Fruit fly (Drosophila melanogaster): ENCODE data around the gene SdhD.
A peak's percentile ranks its signal among the peaks of the same experiment; 100 is the strongest.

Gene SdhD

dm6 chr3R:23726740-23727139 is 33.7 kb downstream of the SdhD start (continued):
- TF ChIP-seq pnt (GFP tag; optimal IDR thresholded peaks at IDR 0.05) (peak; percentile 49), Hr78 (GFP tag; optimal IDR thresholded peaks at IDR 0.05) (no peak), bowl (GFP tag; IDR thresholded peaks at IDR 0.05) (0 out of 2 replicates have a peak, but pooled peaks have one; percentile 35), trem (tag; optimal IDR thresholded peaks at IDR 0.05) (peak; percentile 1), Sry-δ (GFP tag; optimal IDR thresholded peaks at IDR 0.05) (peak; percentile 14), CoRest (tag; optimal IDR thresholded peaks at IDR 0.05) (peak; percentile 81), CG16815 (GFP tag; optimal IDR thresholded peaks at IDR 0.05) (peak; percentile 66), CG1832 (GFP tag; optimal IDR thresholded peaks at IDR 0.05) (no peak), Antp (GFP tag; optimal IDR thresholded peaks at IDR 0.05) (peak; percentile 49), CG31388 (GFP tag; optimal IDR thresholded peaks at IDR 0.05) (no peak), CG11695 (GFP tag; IDR thresholded peaks at IDR 0.05) (peak; percentile 86), CG1792 (GFP tag; optimal IDR thresholded peaks at IDR 0.05) (peak; percentile 41), Pdp1 (GFP tag; optimal IDR thresholded peaks at IDR 0.05) (peak; percentile 67 to 74), CHES-1-like (GFP tag; optimal IDR thresholded peaks at IDR 0.05) (peak; percentile 58), Fer3 (tag; optimal IDR thresholded peaks at IDR 0.05) (peak; percentile 90), CG32532 (GFP tag; IDR thresholded peaks at IDR 0.05) (peak; percentile 93), Oli (tag; optimal IDR thresholded peaks at IDR 0.05) (peak; percentile 76), tup (GFP tag; optimal IDR thresholded peaks at IDR 0.05) (peak; percentile 40), Doc2 (GFP tag; IDR thresholded peaks at IDR 0.05) (no peak), NK7.1 (GFP tag; optimal IDR thresholded peaks at IDR 0.05) (peak; percentile 42), CG12299 (tag; optimal IDR thresholded peaks at IDR 0.05) (peak; percentile 37), sens-2 (GFP tag; IDR thresholded peaks at IDR 0.05) (no peak), croc (GFP tag; conservative IDR thresholded peaks at IDR 0.05) (peak; percentile 28; the same call in 2 of the 3 replicates), Hsf (GFP tag; optimal IDR thresholded peaks at IDR 0.05) (peak; percentile 74), CG7963 (GFP tag; IDR thresholded peaks at IDR 0.05; ENCODE audit: partially characterized antibody) (no peak), CTCF (GFP tag; optimal IDR thresholded peaks at IDR 0.05) (no peak), Dip2 (GFP tag; IDR thresholded peaks at IDR 0.05) (no peak), CG8089 (GFP tag; optimal IDR thresholded peaks at IDR 0.05) (peak; percentile 13), CG17361 (GFP tag; IDR thresholded peaks at IDR 0.05) (peak; percentile 75), CG17385 (GFP tag; optimal IDR thresholded peaks at IDR 0.05) (peak; percentile 72), CG31224 (GFP tag; IDR thresholded peaks at IDR 0.05) (peak; percentile 78), Spps (tag; optimal IDR thresholded peaks at IDR 0.05) (peak; percentile 23), CG13296 (GFP tag; optimal IDR thresholded peaks at IDR 0.05) (peak; percentile 75), Hmr (GFP tag; optimal IDR thresholded peaks at IDR 0.05) (peak; percentile 93), grau (tag; optimal IDR thresholded peaks at IDR 0.05) (peak; percentile 87), HHEX (GFP tag; optimal IDR thresholded peaks at IDR 0.05) (peak; percentile 67), btn (GFP tag; optimal IDR thresholded peaks at IDR 0.05) (peak; percentile 1), CG13894 (tag; optimal IDR thresholded peaks at IDR 0.05) (peak; percentile 87), CG9727 (GFP tag; optimal IDR thresholded peaks at IDR 0.05) (peak; percentile 85), tx (GFP tag; optimal IDR thresholded peaks at IDR 0.05) (peak; percentile 64), dpn (GFP tag; optimal IDR thresholded peaks at IDR 0.05) (peak; percentile 65 to 73), dan (GFP tag; IDR thresholded peaks at IDR 0.05) (no peak), bigmax (GFP tag; optimal IDR thresholded peaks at IDR 0.05) (no peak), abd-A (tag; optimal IDR thresholded peaks at IDR 0.05) (peak; percentile 5), Rfx (GFP tag; IDR thresholded peaks at IDR 0.05) (peak; percentile 91), grn (GFP tag; optimal IDR thresholded peaks at IDR 0.05) (no peak), NC2β (GFP tag; optimal IDR thresholded peaks at IDR 0.05) (no peak), CG17912 (GFP tag; optimal IDR thresholded peaks at IDR 0.05) (no peak), jumu (GFP tag; optimal IDR thresholded peaks at IDR 0.05) (peak; percentile 35), Stat92E (GFP tag; optimal IDR thresholded peaks at IDR 0.05) (no peak), caup (GFP tag; optimal IDR thresholded peaks at IDR 0.05; ENCODE audit: severe bottlenecking) (peak; percentile 84)

All from whole organism, embryonic.